Fruit fly (Drosophila melanogaster) whole organism, embryonic: ENCODE data around the gene Atg18b.

Experiments
- H15 ChIP-seq: fragments of 200-800 bp; sonication (Bioruptor generic); IDR thresholded peaks from 3 replicates; pipeline ENCODE4 v1.3.6; 2022; ENCODE audit warnings: missing biosample characterization, missing genetic modification characterization
- HLH54F ChIP-seq: fragments of 200-800 bp; sonication (Bioruptor generic); optimal IDR thresholded peaks from 3 replicates; lab custom pipeline; 2016; ENCODE audit warnings: missing biosample characterization, missing genetic modification characterization
- Mes4 ChIP-seq: fragments of 200-800 bp; sonication (Bioruptor generic); optimal IDR thresholded peaks from 2 replicates; lab custom pipeline; 2016; ENCODE audit warnings: missing biosample characterization, missing genetic modification characterization
- dimm ChIP-seq: fragments of 200-800 bp; sonication (Bioruptor generic); IDR thresholded peaks from 2 replicates; pipeline ENCODE4 v1.3.6; 2022; ENCODE audit warnings: missing biosample characterization, missing genetic modification characterization
- jumu ChIP-seq: fragments of 200-800 bp; sonication (Bioruptor generic); optimal IDR thresholded peaks from 3 replicates; lab custom pipeline; 2016; ENCODE audit warnings: missing biosample characterization, missing genetic modification characterization
- sens ChIP-seq: fragments of 200-800 bp; sonication (Bioruptor generic); peaks from one replicate; lab custom pipeline; 2016; ENCODE audit warnings: missing biosample characterization, missing genetic modification characterization

DNA sequence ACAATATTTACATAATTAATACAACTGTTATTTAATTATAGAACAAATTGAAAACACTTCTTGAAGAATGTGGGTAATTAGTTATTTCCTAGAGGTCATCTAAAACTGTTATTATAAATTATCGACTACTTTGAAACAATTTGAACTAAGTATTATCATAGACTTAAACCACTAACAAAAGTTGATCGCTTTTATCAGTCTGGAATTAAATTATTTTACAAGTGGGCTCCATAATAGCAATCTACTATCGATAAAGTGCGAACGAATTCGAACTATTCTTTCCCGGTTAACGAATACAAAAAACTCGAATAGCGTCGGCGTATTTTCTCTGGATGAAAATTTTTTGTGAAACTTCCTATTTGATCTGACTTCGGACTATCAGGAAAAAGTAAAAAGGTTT lies 16.3 kb upstream of the Atg18b start, which contains the start of gene CG31626:
- TF ChIP-seq H15 (GFP tag; lab: Robert Waterston, UW) = no peak
- no peak for TF ChIP-seq Mes4
- no peak for TF ChIP-seq sens (GFP tag; lab: Kevin White, UChicago)
- TF ChIP-seq HLH54F = no peak
- TF ChIP-seq dimm (GFP tag; lab: Robert Waterston, UW) = no peak
- no peak for TF ChIP-seq jumu (GFP tag; lab: Kevin White, UChicago)
